Fruit fly (Drosophila melanogaster) Kc167 (cell line): ENCODE measurements around the gene feo.

Source experiments
- Sin3A ChIP-seq: fragments of >200 bp; optimal IDR thresholded peaks from 2 replicates; lab custom pipeline; 2018; ENCODE audit warnings: missing external identifiers
- psq ChIP-seq: fragments of >200 bp; optimal IDR thresholded peaks from 2 replicates; lab custom pipeline; 2017; ENCODE audit warnings: missing external identifiers
- ttk ChIP-seq: sonication (Bioruptor generic); optimal IDR thresholded peaks from 2 replicates; lab custom pipeline; 2017; ENCODE audit warnings: missing external identifiers

DNA sequence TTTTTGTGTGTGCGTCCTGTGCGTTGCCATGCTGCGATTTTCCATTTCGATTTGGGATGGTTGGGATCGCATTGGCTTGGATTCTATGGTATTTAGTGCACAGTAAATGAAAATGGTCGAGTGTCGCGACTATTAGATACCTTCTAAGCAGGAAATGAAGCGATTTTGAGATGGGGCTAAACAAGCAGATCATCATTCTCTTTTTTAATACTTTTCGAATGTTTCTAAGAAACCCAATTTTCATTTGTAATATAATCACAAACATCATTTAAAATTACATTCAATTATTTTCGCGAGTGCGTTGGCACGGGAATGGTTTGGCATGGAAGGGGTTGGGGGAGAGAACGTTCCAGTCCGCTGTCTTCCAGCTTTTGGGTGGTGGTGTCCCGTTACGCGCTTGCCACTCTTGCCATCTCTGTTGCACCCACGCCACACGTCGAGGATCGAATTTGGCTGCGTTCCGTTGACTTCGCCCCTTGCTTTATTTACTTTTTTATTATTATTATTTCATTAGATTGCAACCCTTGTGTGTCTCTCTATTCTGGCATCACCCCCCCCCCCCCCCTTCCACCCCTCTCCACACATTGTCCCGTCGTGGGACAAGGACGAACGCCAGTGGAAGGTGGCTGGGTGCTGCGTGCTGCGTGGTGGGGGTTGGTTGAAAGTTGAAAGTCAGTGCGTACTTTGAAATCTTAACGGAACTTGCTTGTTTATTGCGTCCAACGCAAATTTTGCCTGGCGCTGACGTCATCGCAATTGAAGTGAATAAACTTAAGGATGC lies 29.1 kb downstream of the feo start:
- no peak for TF ChIP-seq Sin3A
- TF ChIP-seq ttk (lab: Kevin White, UChicago): no peak
- no peak for TF ChIP-seq psq (lab: Kevin White, UChicago)
